Fruit fly (Drosophila melanogaster): ENCODE measurements around the gene Bdbt.

Gene Bdbt

dm6 chr3R:21107907-21108591, 10.6 kb downstream of the Bdbt start, which contains the start of the genes Sec15 and rtet:
Gene Sec15 (minus strand): TSS chr3R:21107972.
Gene rtet (plus strand): TSS chr3R:21108446.
- TF ChIP-seq Sp1 (GFP tag; optimal IDR thresholded peaks at IDR 0.05) (no peak), sv (GFP tag; optimal IDR thresholded peaks at IDR 0.05) (peak; percentile 46), Dfd (GFP tag; optimal IDR thresholded peaks at IDR 0.05) (no peak), sage (GFP tag; optimal IDR thresholded peaks at IDR 0.05) (no peak), h (GFP tag; optimal IDR thresholded peaks at IDR 0.05) (no peak), psq (GFP tag; optimal IDR thresholded peaks at IDR 0.05) (peak; percentile 57), Abd-B (GFP tag; optimal IDR thresholded peaks at IDR 0.05) (no peak), GATAd (GFP tag; optimal IDR thresholded peaks at IDR 0.05) (no peak), lola (GFP tag; optimal IDR thresholded peaks at IDR 0.05) (no peak), Hr83 (GFP tag; optimal IDR thresholded peaks at IDR 0.05; ENCODE audit: poor library complexity, severe bottlenecking) (no peak), Hr78 (GFP tag; optimal IDR thresholded peaks at IDR 0.05) (no peak), Jra (GFP tag; optimal IDR thresholded peaks at IDR 0.05) (no peak), CrebA (GFP tag; optimal IDR thresholded peaks at IDR 0.05; ENCODE audit: borderline replicate concordance) (no peak), foxo (GFP tag; optimal IDR thresholded peaks at IDR 0.05) (peak in 1 of 2 experiments; percentile 40), Rel (GFP tag; optimal IDR thresholded peaks at IDR 0.05) (no peak), Rel (tag; optimal IDR thresholded peaks at IDR 0.05) (no peak), tai (GFP tag; optimal IDR thresholded peaks at IDR 0.05) (no peak), ey (GFP tag; optimal IDR thresholded peaks at IDR 0.05) (peak; percentile 34), N (GFP tag; optimal IDR thresholded peaks at IDR 0.05) (no peak), dl (GFP tag; optimal IDR thresholded peaks at IDR 0.05; ENCODE audit: insufficient read depth in 1 of 2, partially characterized antibody in 2 of 2) (peak; percentile 72 to 98), Hnf4 (GFP tag; optimal IDR thresholded peaks at IDR 0.05) (no peak), dmrt93B (GFP tag; optimal IDR thresholded peaks at IDR 0.05) (no peak), OdsH (GFP tag; optimal IDR thresholded peaks at IDR 0.05) (peak; percentile 40), CG9705 (GFP tag; optimal IDR thresholded peaks at IDR 0.05) (peak; percentile 45), usp (GFP tag; optimal IDR thresholded peaks at IDR 0.05) (no peak), Mio (GFP tag; optimal IDR thresholded peaks at IDR 0.05) (no peak), woc (GFP tag; optimal IDR thresholded peaks at IDR 0.05) (peak; percentile 41), pan (optimal IDR thresholded peaks at IDR 0.05) (no peak), dsf (GFP tag; optimal IDR thresholded peaks at IDR 0.05; ENCODE audit: borderline replicate concordance) (peak; percentile 21), HLH106 (tag; optimal IDR thresholded peaks at IDR 0.05) (peak; percentile 37), Myc (optimal IDR thresholded peaks at IDR 0.05) (no peak), rgr (GFP tag; optimal IDR thresholded peaks at IDR 0.05) (peak; percentile 74), fru (GFP tag; optimal IDR thresholded peaks at IDR 0.05) (no peak), brk (GFP tag; optimal IDR thresholded peaks at IDR 0.05) (no peak), jim (GFP tag; optimal IDR thresholded peaks at IDR 0.05) (no peak), CG32264 (GFP tag; optimal IDR thresholded peaks at IDR 0.05) (no peak), Dif (GFP tag; optimal IDR thresholded peaks at IDR 0.05; ENCODE audit: partially characterized antibody) (peak; percentile 100), br (GFP tag; optimal IDR thresholded peaks at IDR 0.05) (no peak), Vsx2 (GFP tag; optimal IDR thresholded peaks at IDR 0.05; ENCODE audit: partially characterized antibody) (peak; percentile 100)

- TF ChIP-seq lola (GFP tag; optimal IDR thresholded peaks at IDR 0.05), result no peak
- TF ChIP-seq rgr (GFP tag; optimal IDR thresholded peaks at IDR 0.05), result no peak
- TF ChIP-seq foxo (GFP tag; optimal IDR thresholded peaks at IDR 0.05), result no peak
- no peak for TF ChIP-seq h (GFP tag; optimal IDR thresholded peaks at IDR 0.05)
Observed at dm6 chr3R:21102477-21102876, 16.2 kb downstream of the Bdbt start.
